Worm (Caenorhabditis elegans) whole organism, L4 larva: Measurements from ENCODE around the gene srz-16.

Experiments
- D1046.2 ChIP-seq: fragments of 200-800 bp; sonication (Bioruptor generic); IDR thresholded peaks from 2 replicates; pipeline ENCODE4 v1.3.6; 2022; ENCODE audit warnings: missing genetic modification characterization, missing compliant biosample characterization
- F10B5.3 ChIP-seq: sonication (generic microtip); optimal IDR thresholded peaks from 2 replicates; lab custom pipeline; 2016; ENCODE audit warnings: mild to moderate bottlenecking, missing genetic modification characterization, missing compliant biosample characterization
- R02D3.7 ChIP-seq: fragments of 150-350 bp; sonication (generic microtip); optimal IDR thresholded peaks from 3 replicates; lab custom pipeline; 2014; ENCODE audit warnings: missing biosample characterization, missing genetic modification characterization
- T26A8.4 ChIP-seq: fragments of 200-800 bp; sonication (Bioruptor generic); IDR thresholded peaks from 2 replicates; pipeline ENCODE4 v1.3.6; 2022; ENCODE audit warnings: missing genetic modification characterization, missing compliant biosample characterization
- Y75B8A.6 ChIP-seq: fragments of 200-800 bp; sonication (Bioruptor generic); IDR thresholded peaks from 2 replicates; pipeline ENCODE4 v1.3.6; 2022; ENCODE audit warnings: missing genetic modification reagents, missing genetic modification characterization, missing compliant biosample characterization
- ZK337.2 ChIP-seq: fragments of 200-800 bp; sonication (Bioruptor generic); IDR thresholded peaks from 2 replicates; pipeline ENCODE4 v1.3.6; 2022; ENCODE audit warnings: missing genetic modification reagents, missing genetic modification characterization, missing compliant biosample characterization
- aha-1 ChIP-seq: fragments of 150-350 bp; peaks from one replicate; lab custom pipeline; 2014; ENCODE audit warnings: missing biosample characterization, missing genetic modification characterization
- aly-2 ChIP-seq: sonication (generic microtip); optimal IDR thresholded peaks from 2 replicates; lab custom pipeline; 2018; ENCODE audit warnings: missing biosample characterization, missing genetic modification characterization
- ceh-20 ChIP-seq: fragments of 200-800 bp; sonication (Bioruptor generic); IDR thresholded peaks from 2 replicates; pipeline ENCODE4 v1.3.6; 2022; ENCODE audit warnings: missing genetic modification reagents, missing genetic modification characterization, missing compliant biosample characterization
- ceh-44 ChIP-seq: fragments of 200-800 bp; sonication (Bioruptor generic); IDR thresholded peaks from 2 replicates; pipeline ENCODE4 v1.3.6; 2022; ENCODE audit warnings: missing genetic modification reagents, missing genetic modification characterization, missing compliant biosample characterization
- ces-1 ChIP-seq: fragments of 150-350 bp; sonication (generic microtip); optimal IDR thresholded peaks from 4 replicates; lab custom pipeline; 2014; ENCODE audit warnings: missing biosample characterization, missing genetic modification reagents, missing genetic modification characterization
- ctbp-1 ChIP-seq: fragments of 200-800 bp; sonication (Bioruptor generic); IDR thresholded peaks from 2 replicates; pipeline ENCODE4 v1.3.6; 2022; ENCODE audit warnings: missing genetic modification reagents, missing genetic modification characterization, missing compliant biosample characterization
- daf-19 ChIP-seq: fragments of 200-800 bp; sonication (Bioruptor generic); conservative IDR thresholded peaks from 2 replicates; pipeline ENCODE4 v1.3.6; 2022; ENCODE audit warnings: missing genetic modification characterization, missing compliant biosample characterization
- dmd-8 ChIP-seq: fragments of 200-800 bp; sonication (Bioruptor generic); IDR thresholded peaks from 2 replicates; pipeline ENCODE4 v1.3.6; 2022; ENCODE audit warnings: missing genetic modification characterization, missing compliant biosample characterization
- dmd-9 ChIP-seq: fragments of 200-800 bp; sonication (Bioruptor generic); IDR thresholded peaks from 2 replicates; pipeline ENCODE4 v1.3.6; 2022; ENCODE audit warnings: missing genetic modification reagents, missing genetic modification characterization, missing compliant biosample characterization
- duxl-1 ChIP-seq: sonication (generic microtip); optimal IDR thresholded peaks from 2 replicates; lab custom pipeline; 2016; ENCODE audit warnings: mild to moderate bottlenecking, missing genetic modification characterization, moderate library complexity, missing compliant biosample characterization; ENCODE audit not compliant: poor library complexity
- dve-1 ChIP-seq: sonication (generic microtip); optimal IDR thresholded peaks from 2 replicates; lab custom pipeline; 2017; ENCODE audit warnings: antibody characterized with exemption, mild to moderate bottlenecking, missing genetic modification characterization, missing compliant biosample characterization; ENCODE audit not compliant: insufficient read depth
- egl-43 ChIP-seq: fragments of 200-800 bp; sonication (Bioruptor generic); IDR thresholded peaks from 2 replicates; pipeline ENCODE4 v1.3.6; 2022; ENCODE audit warnings: missing genetic modification reagents, missing genetic modification characterization, missing compliant biosample characterization
- hif-1 ChIP-seq, 2 experiments: sonication (generic microtip); optimal IDR thresholded peaks; 2 replicates each; lab custom pipeline; 2016 to 2017; ENCODE audit warnings: missing compliant biosample characterization in 2 of 2, missing genetic modification characterization in 2 of 2, missing genetic modification reagents in 2 of 2, missing genotype in 2 of 2, mild to moderate bottlenecking in 1 of 2
- hlh-30 ChIP-seq: sonication (generic microtip); optimal IDR thresholded peaks from 2 replicates; lab custom pipeline; 2017; ENCODE audit warnings: antibody characterized with exemption, mild to moderate bottlenecking, missing genetic modification characterization, missing compliant biosample characterization; ENCODE audit not compliant: insufficient read depth
- hmg-1.1 ChIP-seq: fragments of 200-800 bp; sonication (Bioruptor generic); IDR thresholded peaks from 2 replicates; pipeline ENCODE4 v1.3.6; 2022; ENCODE audit warnings: missing genetic modification reagents, missing genetic modification characterization, missing compliant biosample characterization
- jun-1 ChIP-seq: fragments of 150-350 bp; optimal IDR thresholded peaks from 2 replicates; lab custom pipeline; 2014; ENCODE audit warnings: missing biosample characterization, missing genetic modification reagents, missing genetic modification characterization
- lin-1 ChIP-seq: fragments of 200-800 bp; sonication (Bioruptor generic); IDR thresholded peaks from 2 replicates; pipeline ENCODE4 v1.3.6; 2022; ENCODE audit warnings: missing genetic modification reagents, missing genetic modification characterization, missing compliant biosample characterization
- lin-29 ChIP-seq: fragments of 200-800 bp; sonication (Bioruptor generic); IDR thresholded peaks from 2 replicates; pipeline ENCODE4 v1.3.6; 2022; ENCODE audit warnings: missing genetic modification reagents, missing genetic modification characterization, missing compliant biosample characterization
- madf-5 ChIP-seq, 2 experiments: fragments of 200-800 bp; sonication (Bioruptor generic); IDR thresholded peaks; 2 replicates each; pipeline ENCODE4 v1.3.6; 2022; ENCODE audit warnings: missing compliant biosample characterization in 2 of 2, missing genetic modification characterization in 2 of 2
- mes-2 ChIP-seq: sonication (generic microtip); optimal IDR thresholded peaks from 2 replicates; lab custom pipeline; 2016; ENCODE audit warnings: missing genotype, mild to moderate bottlenecking, missing genetic modification characterization, missing compliant biosample characterization; ENCODE audit not compliant: poor library complexity, severe bottlenecking
- mxl-3 ChIP-seq: fragments of 200-800 bp; sonication (Bioruptor generic); optimal IDR thresholded peaks from 2 replicates; lab custom pipeline; 2018; ENCODE audit warnings: mild to moderate bottlenecking, missing genetic modification characterization, missing compliant biosample characterization
- nhr-10 ChIP-seq: fragments of 150-350 bp; optimal IDR thresholded peaks from 2 replicates; lab custom pipeline; 2014; ENCODE audit warnings: missing biosample characterization, missing genetic modification characterization
- nhr-102 ChIP-seq: sonication (generic microtip); optimal IDR thresholded peaks from 2 replicates; lab custom pipeline; 2016; ENCODE audit warnings: mild to moderate bottlenecking, missing genetic modification characterization, moderate library complexity, missing compliant biosample characterization
- nhr-11 ChIP-seq: fragments of 150-350 bp; optimal IDR thresholded peaks from 2 replicates; lab custom pipeline; 2014; ENCODE audit warnings: missing biosample characterization, missing genetic modification characterization
- nhr-111 ChIP-seq: fragments of 200-800 bp; sonication (Bioruptor generic); optimal IDR thresholded peaks from 2 replicates; lab custom pipeline; 2018; ENCODE audit warnings: mild to moderate bottlenecking, missing genetic modification characterization, missing compliant biosample characterization
- nhr-25 ChIP-seq: sonication (generic microtip); optimal IDR thresholded peaks from 2 replicates; lab custom pipeline; 2017; ENCODE audit warnings: missing genetic modification characterization, mild to moderate bottlenecking, missing compliant biosample characterization, antibody characterized with exemption, moderate library complexity, borderline replicate concordance; ENCODE audit not compliant: insufficient read depth
- nhr-28 ChIP-seq: fragments of 150-350 bp; optimal IDR thresholded peaks from 2 replicates; lab custom pipeline; 2014; ENCODE audit warnings: missing biosample characterization, missing genetic modification characterization
- nhr-41 ChIP-seq: fragments of 200-800 bp; sonication (Bioruptor generic); IDR thresholded peaks from 2 replicates; pipeline ENCODE4 v1.3.6; 2022; ENCODE audit warnings: missing genetic modification reagents, missing genetic modification characterization, missing compliant biosample characterization
- nhr-42 ChIP-seq: fragments of 200-800 bp; sonication (Bioruptor generic); IDR thresholded peaks from 2 replicates; pipeline ENCODE4 v1.3.6; 2022; ENCODE audit warnings: missing genetic modification characterization, missing compliant biosample characterization
- nhr-48 ChIP-seq: sonication (generic microtip); optimal IDR thresholded peaks from 2 replicates; lab custom pipeline; 2016; ENCODE audit warnings: mild to moderate bottlenecking, missing genetic modification characterization, missing compliant biosample characterization
- nhr-76 ChIP-seq: fragments of 150-350 bp; optimal IDR thresholded peaks from 2 replicates; lab custom pipeline; 2014; ENCODE audit warnings: missing biosample characterization, missing genetic modification characterization
- pha-4 ChIP-seq, 2 experiments: fragments of 150-350 bp in 1 of 2; fragments of 200-800 bp in 1 of 2; sonication (Bioruptor generic) in 1 of 2; IDR thresholded peaks in 1 of 2; optimal IDR thresholded peaks in 1 of 2; 2 replicates each; pipeline versions ENCODE4 v1.3.6 to Lab custom; 2014 to 2022; ENCODE audit warnings: missing genetic modification characterization in 2 of 2, missing genetic modification reagents in 2 of 2, missing biosample characterization in 1 of 2, missing compliant biosample characterization in 1 of 2
- pqm-1 ChIP-seq: sonication (generic microtip); optimal IDR thresholded peaks from 2 replicates; lab custom pipeline; 2017; ENCODE audit warnings: missing biosample characterization, missing genetic modification characterization
- rbr-2 ChIP-seq: sonication (generic microtip); optimal IDR thresholded peaks from 2 replicates; lab custom pipeline; 2016; ENCODE audit warnings: missing genotype, missing genetic modification characterization, missing compliant biosample characterization
- set-16 ChIP-seq: fragments of 200-800 bp; sonication (Bioruptor generic); IDR thresholded peaks from 2 replicates; pipeline ENCODE4 v1.3.6; 2022; ENCODE audit warnings: missing genetic modification reagents, missing genetic modification characterization, missing compliant biosample characterization
- spr-3 ChIP-seq: fragments of 200-800 bp; sonication (Bioruptor generic); optimal IDR thresholded peaks from 2 replicates; lab custom pipeline; 2018; ENCODE audit warnings: mild to moderate bottlenecking, missing genetic modification characterization, missing compliant biosample characterization
- unc-62 ChIP-seq, 3 experiments: fragments of 150-350 bp in 1 of 3; sonication (generic microtip); optimal IDR thresholded peaks in 2 of 3; peaks in 1 of 3; 1 replicate in 1 of 3; 2 replicates in 2 of 3; lab custom pipeline; 2014 to 2017; ENCODE audit warnings: missing biosample characterization in 3 of 3, missing genetic modification characterization in 3 of 3, missing genetic modification reagents in 3 of 3, missing genotype in 1 of 3
- zfp-3 ChIP-seq: fragments of 200-800 bp; sonication (Bioruptor generic); conservative IDR thresholded peaks from 2 replicates; pipeline ENCODE4 v1.3.6; 2022; ENCODE audit warnings: missing genetic modification reagents, missing genetic modification characterization, missing compliant biosample characterization

The srz-16 gene

ce11 chrV:20162290-20163104 lies 24.0 kb downstream of the srz-16 start (continued):
- TF ChIP-seq zfp-3 (GFP tag; lab: Robert Waterston, UW) (peak; percentile 90), aly-2 (no peak), Y75B8A.6 (GFP tag; lab: Robert Waterston, UW) (0 out of 2 replicates have a peak, but pooled peaks have one; percentile 57), nhr-41 (GFP tag; lab: Robert Waterston, UW) (0 out of 2 replicates have a peak, but pooled peaks have one; percentile 8), F10B5.3 (tag; lab: Kevin White, UChicago) (no peak), duxl-1 (tag; lab: Kevin White, UChicago) (no peak), ceh-44 (GFP tag; lab: Robert Waterston, UW) (no peak), ces-1 (no peak), nhr-11 (tag; lab: Kevin White, UChicago) (no peak), rbr-2 (tag; lab: Kevin White, UChicago) (no peak), aha-1 (tag; lab: Kevin White, UChicago) (peak; percentile 28), spr-3 (GFP tag; lab: Kevin White, UChicago) (no peak), mes-2 (tag; lab: Kevin White, UChicago) (peak; percentile 56)

ce11 chrV:20161781-20162289 lies 24.6 kb downstream of the srz-16 start:
- TF ChIP-seq nhr-10 (tag; lab: Kevin White, UChicago), result no peak
- no peak for TF ChIP-seq ceh-20 (GFP tag; lab: Robert Waterston, UW)
- TF ChIP-seq nhr-28, result no peak
- TF ChIP-seq aha-1 (tag; lab: Kevin White, UChicago), result peak; percentile 79
- no peak for TF ChIP-seq dmd-9 (GFP tag; lab: Robert Waterston, UW)
- peak in 1 of 2 experiments; percentile 56 for TF ChIP-seq unc-62 (GFP tag; optimal IDR thresholded peaks at IDR 0.05 in 1 of 2; lab: Kevin White, UChicago)
- no peak for TF ChIP-seq unc-62 (tag; optimal IDR thresholded peaks at IDR 0.05; lab: Kevin White, UChicago)
- no peak for TF ChIP-seq nhr-25 (tag; lab: Kevin White, UChicago)
- TF ChIP-seq nhr-102 (tag; lab: Kevin White, UChicago), result peak; percentile 33
- peak; percentile 11 for TF ChIP-seq jun-1 (tag; lab: Kevin White, UChicago)
- TF ChIP-seq nhr-76 (tag; lab: Kevin White, UChicago), result no peak
- TF ChIP-seq madf-5 (GFP tag; IDR thresholded peaks at IDR 0.05; lab: Robert Waterston, UW), result no peak
- TF ChIP-seq duxl-1 (tag; lab: Kevin White, UChicago), result no peak
- no peak for TF ChIP-seq mxl-3 (GFP tag; lab: Kevin White, UChicago)
- TF ChIP-seq set-16 (GFP tag; lab: Robert Waterston, UW), result no peak
- TF ChIP-seq egl-43 (GFP tag; lab: Robert Waterston, UW), result no peak
- TF ChIP-seq pqm-1 (tag; lab: Kevin White, UChicago), result no peak
- no peak for TF ChIP-seq ctbp-1 (GFP tag; lab: Robert Waterston, UW)
- TF ChIP-seq R02D3.7 (tag; lab: Kevin White, UChicago), result no peak
- TF ChIP-seq dve-1 (tag; lab: Kevin White, UChicago), result no peak
- TF ChIP-seq mes-2 (tag; lab: Kevin White, UChicago), result no peak
- no peak for TF ChIP-seq hmg-1.1 (GFP tag; lab: Robert Waterston, UW)
- no peak for TF ChIP-seq pha-4 (GFP tag; IDR thresholded peaks at IDR 0.05; lab: Robert Waterston, UW)
- no peak for TF ChIP-seq pha-4 (tag; optimal IDR thresholded peaks at IDR 0.05; lab: Kevin White, UChicago)
- 0 out of 2 replicates have a peak, but pooled peaks have one; percentile 40 for TF ChIP-seq nhr-42
- no peak for TF ChIP-seq ZK337.2 (GFP tag; lab: Robert Waterston, UW)
- no peak for TF ChIP-seq lin-1 (GFP tag; lab: Robert Waterston, UW)
- TF ChIP-seq dmd-8, result 0 out of 2 replicates have a peak, but pooled peaks have one; percentile 14
- peak in 1 of 2 experiments; percentile 76 for TF ChIP-seq hif-1 (tag; optimal IDR thresholded peaks at IDR 0.05; lab: Kevin White, UChicago)
- no peak for TF ChIP-seq daf-19 (GFP tag; lab: Robert Waterston, UW)
- TF ChIP-seq T26A8.4 (GFP tag; lab: Robert Waterston, UW), result no peak
- no peak for TF ChIP-seq Y75B8A.6 (GFP tag; lab: Robert Waterston, UW)
- TF ChIP-seq D1046.2 (GFP tag; lab: Robert Waterston, UW), result no peak
- TF ChIP-seq lin-29 (GFP tag; lab: Robert Waterston, UW), result no peak
- no peak for TF ChIP-seq hlh-30 (tag; lab: Kevin White, UChicago)
- peak; percentile 44 for TF ChIP-seq nhr-48 (tag; lab: Kevin White, UChicago)
- no peak for TF ChIP-seq nhr-111 (GFP tag; lab: Kevin White, UChicago)
